Worm (Caenorhabditis elegans) whole organism, L3 larva: Measurements from ENCODE around the gene swt-3.
A peak's percentile ranks its signal among the peaks of the same experiment; 100 is the strongest.
"Not testable (repeated sequence)": the region's sequence is repeated elsewhere in the genome, so short reads cannot be mapped to it uniquely, and the experiment has no call there.

ENCODE experiments used
- R02D3.7 ChIP-seq: fragments of 150-350 bp; optimal IDR thresholded peaks from 2 replicates; lab custom pipeline; 2014; ENCODE audit warnings: missing biosample characterization, missing genetic modification characterization
- aly-2 ChIP-seq: fragments of 150-350 bp; optimal IDR thresholded peaks from 2 replicates; lab custom pipeline; 2014; ENCODE audit warnings: missing biosample characterization, missing genetic modification characterization
- ama-1 ChIP-seq: fragments of 150-350 bp; optimal IDR thresholded peaks from 2 replicates; lab custom pipeline; 2018
- ceh-82 ChIP-seq: fragments of 150-350 bp; optimal IDR thresholded peaks from 2 replicates; lab custom pipeline; 2014; ENCODE audit warnings: missing biosample characterization, missing genetic modification characterization
- egl-5 ChIP-seq: fragments of 150-350 bp; optimal IDR thresholded peaks from 2 replicates; lab custom pipeline; 2017; ENCODE audit warnings: missing biosample characterization, missing genetic modification reagents, missing genetic modification characterization, inconsistent platforms
- elt-1 ChIP-seq: fragments of 150-350 bp; optimal IDR thresholded peaks from 2 replicates; lab custom pipeline; 2014; ENCODE audit warnings: missing biosample characterization, missing genetic modification characterization
- elt-2 ChIP-seq: sonication (generic microtip); optimal IDR thresholded peaks from 2 replicates; lab custom pipeline; 2016; ENCODE audit warnings: missing genetic modification reagents, mild to moderate bottlenecking, missing genetic modification characterization, missing compliant biosample characterization
- eor-1 ChIP-seq, 2 experiments: fragments of 150-350 bp; optimal IDR thresholded peaks; 2 replicates each; lab custom pipeline; 2014 to 2018; ENCODE audit warnings: missing biosample characterization in 2 of 2, missing genetic modification characterization in 2 of 2
- fkh-10 ChIP-seq: sonication (generic microtip); optimal IDR thresholded peaks from 2 replicates; lab custom pipeline; 2017; ENCODE audit warnings: missing biosample characterization, missing genetic modification reagents, missing genetic modification characterization
- hmg-11 ChIP-seq: sonication (generic microtip); optimal IDR thresholded peaks from 2 replicates; lab custom pipeline; 2016; ENCODE audit warnings: missing genetic modification characterization, missing compliant biosample characterization
- jun-1 ChIP-seq: fragments of 150-350 bp; optimal IDR thresholded peaks from 2 replicates; lab custom pipeline; 2014; ENCODE audit warnings: missing biosample characterization, missing genetic modification reagents, missing genetic modification characterization
- lin-15B ChIP-seq: fragments of 150-350 bp; optimal IDR thresholded peaks from 2 replicates; lab custom pipeline; 2014; ENCODE audit warnings: missing biosample characterization, missing genetic modification characterization
- lin-39 ChIP-seq: fragments of 150-350 bp; optimal IDR thresholded peaks from 2 replicates; lab custom pipeline; 2018; ENCODE audit warnings: missing biosample characterization, missing genetic modification reagents, missing genetic modification characterization
- lsy-12 ChIP-seq: sonication (generic microtip); optimal IDR thresholded peaks from 2 replicates; lab custom pipeline; 2016; ENCODE audit warnings: mild to moderate bottlenecking, missing genetic modification characterization, missing compliant biosample characterization
- mdl-1 ChIP-seq: fragments of 150-350 bp; optimal IDR thresholded peaks from 2 replicates; lab custom pipeline; 2014; ENCODE audit warnings: missing biosample characterization, missing genetic modification characterization
- mml-1 ChIP-seq: fragments of 150-350 bp; sonication (generic microtip); optimal IDR thresholded peaks from 3 replicates; lab custom pipeline; 2014; ENCODE audit warnings: missing biosample characterization, missing genetic modification characterization
- nfya-1 ChIP-seq: sonication (generic microtip); optimal IDR thresholded peaks from 2 replicates; lab custom pipeline; 2017; ENCODE audit warnings: missing genetic modification characterization, mild to moderate bottlenecking, missing compliant biosample characterization, antibody characterized with exemption, moderate library complexity; ENCODE audit not compliant: insufficient read depth
- nhr-11 ChIP-seq: fragments of 150-350 bp; optimal IDR thresholded peaks from 2 replicates; lab custom pipeline; 2014; ENCODE audit warnings: missing biosample characterization, missing genetic modification characterization
- nhr-12 ChIP-seq: fragments of 150-350 bp; optimal IDR thresholded peaks from 2 replicates; lab custom pipeline; 2014; ENCODE audit warnings: missing biosample characterization, missing genetic modification characterization
- nhr-23 ChIP-seq: fragments of 150-350 bp; optimal IDR thresholded peaks from 2 replicates; lab custom pipeline; 2014; ENCODE audit warnings: missing biosample characterization, missing genetic modification reagents, missing genetic modification characterization
- nhr-237 ChIP-seq: fragments of 150-350 bp; optimal IDR thresholded peaks from 2 replicates; lab custom pipeline; 2014; ENCODE audit warnings: missing biosample characterization, missing genetic modification characterization
- nhr-28 ChIP-seq: fragments of 150-350 bp; optimal IDR thresholded peaks from 2 replicates; lab custom pipeline; 2014; ENCODE audit warnings: missing biosample characterization, missing genetic modification characterization
- nhr-43 ChIP-seq: sonication (generic microtip); optimal IDR thresholded peaks from 2 replicates; lab custom pipeline; 2016; ENCODE audit warnings: mild to moderate bottlenecking, missing genetic modification characterization, missing compliant biosample characterization; ENCODE audit not compliant: poor library complexity, severe bottlenecking
- nhr-67 ChIP-seq: fragments of 150-350 bp; optimal IDR thresholded peaks from 2 replicates; lab custom pipeline; 2014; ENCODE audit warnings: missing biosample characterization, missing genetic modification characterization
- nhr-76 ChIP-seq: fragments of 150-350 bp; sonication (generic microtip); optimal IDR thresholded peaks from 5 replicates; lab custom pipeline; 2014; ENCODE audit warnings: missing biosample characterization, missing genetic modification characterization
- nhr-77 ChIP-seq: fragments of 150-350 bp; optimal IDR thresholded peaks from 2 replicates; lab custom pipeline; 2014; ENCODE audit warnings: missing biosample characterization, missing genetic modification characterization
- pha-4 ChIP-seq: fragments of 150-350 bp; optimal IDR thresholded peaks from 2 replicates; lab custom pipeline; 2014; ENCODE audit warnings: missing biosample characterization, missing genetic modification reagents, missing genetic modification characterization
- pqm-1 ChIP-seq: fragments of 150-350 bp; optimal IDR thresholded peaks from 2 replicates; lab custom pipeline; 2017; ENCODE audit warnings: missing biosample characterization, missing genetic modification characterization, inconsistent platforms
- skn-1 ChIP-seq: fragments of 150-350 bp; optimal IDR thresholded peaks from 2 replicates; lab custom pipeline; 2014; ENCODE audit warnings: missing biosample characterization, missing genetic modification characterization
- tbx-2 ChIP-seq: sonication (generic microtip); optimal IDR thresholded peaks from 2 replicates; lab custom pipeline; 2016; ENCODE audit warnings: mild to moderate bottlenecking, missing genetic modification characterization, missing compliant biosample characterization
- unc-62 ChIP-seq: fragments of 150-350 bp; sonication (generic microtip); optimal IDR thresholded peaks from 4 replicates; lab custom pipeline; 2014; ENCODE audit warnings: missing biosample characterization, missing genetic modification reagents, missing genetic modification characterization
- zag-1 ChIP-seq: fragments of 150-350 bp; optimal IDR thresholded peaks from 2 replicates; lab custom pipeline; 2014; ENCODE audit warnings: missing biosample characterization, missing genetic modification characterization
- ztf-11 ChIP-seq: fragments of 150-350 bp; optimal IDR thresholded peaks from 2 replicates; lab custom pipeline; 2014; ENCODE audit warnings: missing biosample characterization, missing genetic modification characterization
- ztf-4 ChIP-seq: fragments of 150-350 bp; optimal IDR thresholded peaks from 2 replicates; lab custom pipeline; 2014; ENCODE audit warnings: missing biosample characterization, missing genetic modification characterization

Gene swt-3

DNA sequence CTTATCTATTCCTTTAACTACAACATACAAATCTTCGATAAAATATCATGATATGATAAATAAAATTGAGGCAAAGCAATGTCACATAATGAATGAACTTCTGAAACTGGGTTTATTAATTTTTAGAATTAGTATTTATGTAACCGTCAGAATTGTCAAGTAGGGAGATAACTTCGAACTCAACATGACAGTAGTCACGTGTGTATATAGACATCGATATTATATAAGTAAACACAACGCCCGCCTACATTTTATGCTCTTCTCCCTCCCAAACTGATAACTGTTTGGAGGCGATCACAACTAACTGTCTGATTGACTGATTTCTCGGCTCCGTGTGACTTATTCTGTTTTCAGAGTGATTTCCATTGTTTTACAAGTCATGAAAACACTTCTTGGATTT lies 19.1 kb downstream of the swt-3 start, which contains the start of gene ugt-54:
TSS of gene ugt-54 (plus strand) at position 355 of the 400 bp plus-strand sequence.
- TF ChIP-seq pqm-1 (peak; percentile 74), hmg-11 (no peak), aly-2 (no peak), elt-2 (peak; percentile 87), ztf-4 (tag; lab: Kevin White, UChicago) (no peak), lin-39 (tag; lab: Kevin White, UChicago) (no peak), nhr-77 (tag; lab: Kevin White, UChicago) (no peak), nhr-43 (tag; lab: Kevin White, UChicago) (no peak), nhr-23 (no peak), nhr-76 (no peak), fkh-10 (GFP tag; lab: Kevin White, UChicago) (no peak)

DNA sequence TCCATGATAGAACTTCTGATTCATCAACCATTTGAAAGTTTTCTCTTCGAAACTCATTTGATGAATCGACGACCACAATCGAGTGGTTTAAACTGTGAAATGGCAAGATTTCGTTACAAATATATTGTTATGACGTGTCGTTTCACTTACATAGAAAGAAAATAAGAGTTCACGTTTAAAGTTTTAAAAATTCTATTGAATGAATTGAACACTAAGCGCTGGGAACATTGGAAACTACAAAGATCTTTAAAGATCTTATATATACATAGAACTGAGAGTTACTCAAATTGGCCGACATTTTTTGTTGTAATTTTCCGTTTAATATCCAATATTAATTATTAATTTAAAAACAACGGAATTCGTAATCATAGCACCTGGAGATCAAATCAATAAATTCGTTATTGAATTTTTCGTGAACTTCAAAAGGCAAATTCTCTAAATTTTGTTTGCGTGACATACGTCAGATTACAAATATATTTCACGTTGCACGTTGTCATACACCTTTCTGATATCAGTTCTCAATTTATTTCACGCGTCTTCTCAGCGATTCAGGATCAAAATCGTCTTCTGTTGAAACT lies 22.8 kb downstream of the swt-3 start, which contains the start of the genes T25B9.4 and T25B9.6:
TSS of gene T25B9.4 (minus strand) at position 101 of the 578 bp plus-strand sequence.
TSS of gene T25B9.6 (plus strand) at position 528 of the 578 bp plus-strand sequence.
- TF ChIP-seq ama-1 (no peak), ztf-11 (no peak), jun-1 (tag; lab: Kevin White, UChicago) (no peak), lin-15B (tag; lab: Kevin White, UChicago) (no peak), eor-1 (tag; optimal IDR thresholded peaks at IDR 0.05; lab: Kevin White, UChicago) (no peak), tbx-2 (tag; lab: Kevin White, UChicago) (no peak), ceh-82 (tag; lab: Kevin White, UChicago) (no peak), nhr-11 (tag; lab: Kevin White, UChicago) (no peak), hmg-11 (no peak), nhr-67 (tag; lab: Kevin White, UChicago) (no peak), fkh-10 (GFP tag; lab: Kevin White, UChicago) (no peak), nfya-1 (tag; lab: Kevin White, UChicago) (no peak), nhr-76 (no peak), pha-4 (tag; lab: Kevin White, UChicago) (no peak), egl-5 (no peak), unc-62 (GFP tag; lab: Kevin White, UChicago) (no peak), nhr-237 (no peak)

DNA sequence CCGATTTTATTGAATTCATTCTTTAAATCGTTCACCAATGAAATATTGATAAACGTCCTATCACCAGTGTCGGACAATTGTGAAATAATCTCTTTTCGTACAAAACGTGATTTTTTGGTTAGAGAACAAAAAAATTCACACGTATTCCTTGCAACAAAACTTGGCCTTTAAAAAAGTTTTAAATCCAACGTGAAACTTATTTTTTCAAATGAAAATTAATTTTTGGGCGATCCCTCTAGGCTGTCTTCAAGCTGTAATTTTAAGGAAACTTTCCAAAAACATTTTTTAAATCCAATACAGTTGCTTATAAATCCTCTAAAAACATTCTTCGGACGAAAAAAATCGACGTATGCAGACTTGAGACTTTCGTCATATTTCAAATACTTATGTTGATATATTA lies 25.8 kb downstream of the swt-3 start, which contains the start of gene T25B9.5:
TSS of gene T25B9.5 (minus strand) at position 101 of the 400 bp plus-strand sequence.
- TF ChIP-seq mml-1 (tag; lab: Kevin White, UChicago), result no peak
- TF ChIP-seq, all 47 proteins: peak for 0

DNA sequence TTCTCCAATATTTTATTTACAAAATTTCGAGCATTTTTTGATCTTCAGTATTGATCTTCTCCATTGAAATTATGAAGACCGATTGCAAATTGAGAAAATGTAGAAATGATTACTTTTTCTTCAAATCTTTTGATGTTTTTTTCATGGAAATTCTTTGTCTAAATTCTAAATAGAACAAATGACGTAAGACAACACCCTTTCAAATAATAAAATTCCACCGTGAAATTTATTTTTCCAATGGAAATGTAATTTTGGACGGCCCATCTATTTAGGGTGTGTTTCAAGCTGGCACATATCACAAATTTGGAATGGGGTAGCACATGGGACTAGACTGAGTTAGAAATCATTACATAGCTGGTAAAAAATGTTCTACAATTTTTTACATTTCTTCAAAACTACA lies 28.7 kb downstream of the swt-3 start, which contains the start of gene T25B9.2:
TSS of gene T25B9.2 (minus strand) at position 101 of the 400 bp plus-strand sequence.
- TF ChIP-seq pqm-1; skn-1 (tag; lab: Kevin White, UChicago); nhr-28 (tag; lab: Kevin White, UChicago): not testable (repeated sequence)

DNA sequence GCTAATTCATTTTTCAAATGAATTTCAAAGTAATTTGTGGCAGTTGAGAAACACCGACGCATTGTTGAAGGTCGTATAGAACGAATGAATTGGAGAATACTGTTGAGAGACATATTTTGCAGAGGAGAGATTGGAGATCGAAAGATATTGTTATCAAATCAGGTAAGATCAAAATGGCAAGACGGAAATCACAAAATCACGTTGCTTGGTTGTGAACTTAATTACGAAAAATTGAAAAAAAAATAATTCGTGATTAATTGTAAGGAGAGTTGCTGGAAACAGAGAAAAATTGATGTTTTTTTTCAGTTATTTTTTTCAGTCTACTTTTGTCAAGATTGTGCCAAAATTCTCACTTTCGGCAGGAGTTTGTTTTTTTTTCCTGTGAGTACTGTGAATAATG lies 30.4 kb downstream of the swt-3 start, which contains the start of gene T25B9.1:
TSS of gene T25B9.1 (minus strand) at position 101 of the 400 bp plus-strand sequence.
- TF ChIP-seq skn-1 (tag; lab: Kevin White, UChicago) (no peak), R02D3.7 (no peak), hmg-11 (no peak), nhr-12 (no peak), nhr-28 (tag; lab: Kevin White, UChicago) (no peak), ztf-11 (no peak), zag-1 (tag; lab: Kevin White, UChicago) (no peak)

DNA sequence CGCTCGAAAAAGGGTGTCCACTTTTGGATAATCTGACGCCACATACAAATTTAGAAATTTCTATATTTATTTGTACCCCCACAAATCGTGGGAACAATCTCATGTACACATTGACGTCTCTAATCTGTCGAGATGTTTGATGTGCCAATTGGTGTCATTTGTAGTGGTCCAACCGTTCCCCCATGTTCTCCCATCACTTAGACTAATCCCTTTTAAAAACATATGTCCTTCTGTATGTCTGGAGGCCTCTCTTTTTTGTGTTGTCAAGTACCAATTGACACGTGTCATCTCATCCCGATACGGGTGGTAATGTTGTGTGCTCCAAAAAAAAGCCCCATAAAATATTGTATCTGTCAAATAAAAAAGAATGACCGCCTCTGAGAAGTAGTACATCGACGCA lies 35.2 kb downstream of the swt-3 start:
- TF ChIP-seq ceh-82 (tag; lab: Kevin White, UChicago), result no peak
- TF ChIP-seq lsy-12 (tag; lab: Kevin White, UChicago), result no peak
- no peak for TF ChIP-seq nhr-43 (tag; lab: Kevin White, UChicago)
- TF ChIP-seq lin-39 (tag; lab: Kevin White, UChicago), result no peak
- TF ChIP-seq jun-1 (tag; lab: Kevin White, UChicago), result no peak
- TF ChIP-seq elt-2, result no peak
- no peak for TF ChIP-seq fkh-10 (GFP tag; lab: Kevin White, UChicago)
- no peak for TF ChIP-seq egl-5
- no peak for TF ChIP-seq R02D3.7
- TF ChIP-seq hmg-11, result no peak
- no peak for TF ChIP-seq skn-1 (tag; lab: Kevin White, UChicago)
- no peak for TF ChIP-seq nhr-28 (tag; lab: Kevin White, UChicago)
- TF ChIP-seq nhr-76, result no peak
- no peak for TF ChIP-seq elt-1 (tag; lab: Kevin White, UChicago)
- no peak for TF ChIP-seq mdl-1 (tag; lab: Kevin White, UChicago)
